Worm (Caenorhabditis elegans): ENCODE results near the gene unc-98.

DNA sequence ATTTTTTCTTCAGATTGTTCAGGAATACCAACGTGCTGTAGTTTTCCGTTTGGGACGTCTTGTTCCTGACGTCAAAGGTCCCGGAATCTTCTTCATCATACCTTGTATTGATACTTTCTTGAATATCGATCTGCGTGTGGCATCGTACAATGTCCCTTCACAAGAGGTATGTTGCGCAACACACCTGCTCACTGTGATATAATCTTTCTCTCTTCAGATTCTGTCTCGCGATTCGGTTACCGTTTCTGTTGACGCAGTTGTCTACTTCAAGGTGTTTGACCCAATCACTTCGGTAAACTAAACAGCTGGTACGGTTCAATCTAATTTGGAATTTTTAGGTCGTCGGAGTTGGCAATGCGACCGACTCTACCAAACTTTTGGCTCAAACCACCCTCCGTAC lies 10.0 kb downstream of the unc-98 start:
- TF ChIP-seq ref-1 (GFP tag; conservative IDR thresholded peaks at IDR 0.05) (no peak), flt-1 (GFP tag; IDR thresholded peaks at IDR 0.05) (no peak), T22C8.4 (GFP tag; IDR thresholded peaks at IDR 0.05) (no peak), med-1 (GFP tag; optimal IDR thresholded peaks at IDR 0.05; ENCODE audit: insufficient read depth) (no peak), tab-1 (GFP tag; IDR thresholded peaks at IDR 0.05) (no peak)
